Worm (Caenorhabditis elegans) whole organism, L1 larva: ENCODE results near the gene sru-7.

Experiments
- C16A3.4 ChIP-seq: fragments of 150-350 bp; optimal IDR thresholded peaks from 2 replicates; lab custom pipeline; 2014; ENCODE audit warnings: missing biosample characterization, missing genetic modification characterization
- F16B12.6 ChIP-seq: fragments of 150-350 bp; optimal IDR thresholded peaks from 2 replicates; lab custom pipeline; 2014; ENCODE audit warnings: missing biosample characterization, missing genetic modification characterization
- Y116A8C.19 ChIP-seq: sonication (generic microtip); optimal IDR thresholded peaks from 2 replicates; lab custom pipeline; 2016; ENCODE audit warnings: missing compliant biosample characterization, missing genetic modification characterization, borderline replicate concordance
- aha-1 ChIP-seq: fragments of 150-350 bp; optimal IDR thresholded peaks from 2 replicates; lab custom pipeline; 2014; ENCODE audit warnings: missing biosample characterization, missing genetic modification characterization
- ceh-63 ChIP-seq: fragments of 200-800 bp; sonication (Bioruptor generic); optimal IDR thresholded peaks from 2 replicates; lab custom pipeline; 2018; ENCODE audit warnings: mild to moderate bottlenecking, missing genetic modification characterization, missing compliant biosample characterization
- ceh-8 ChIP-seq: fragments of 200-800 bp; sonication (Bioruptor generic); optimal IDR thresholded peaks from 2 replicates; lab custom pipeline; 2018; ENCODE audit warnings: mild to moderate bottlenecking, missing genetic modification characterization, moderate library complexity, missing compliant biosample characterization
- ceh-82 ChIP-seq, 3 experiments: fragments of 150-350 bp in 1 of 3; sonication (generic microtip) in 2 of 3; optimal IDR thresholded peaks; 2 replicates each; lab custom pipeline; 2014 to 2017; ENCODE audit warnings: missing biosample characterization in 3 of 3, missing genetic modification characterization in 3 of 3
- ceh-88 ChIP-seq: fragments of 200-800 bp; sonication (Bioruptor generic); IDR thresholded peaks from 2 replicates; pipeline ENCODE4 v1.3.6; 2022; ENCODE audit warnings: missing genetic modification characterization, missing compliant biosample characterization
- efl-1 ChIP-seq, 4 experiments: fragments of 150-350 bp; optimal IDR thresholded peaks in 3 of 4; peaks in 1 of 4; 1 replicate in 1 of 4; 2 replicates in 3 of 4; lab custom pipeline; 2014; ENCODE audit warnings: missing biosample characterization in 2 of 4, missing genetic modification characterization in 2 of 4, missing genetic modification reagents in 2 of 4
- egl-27 ChIP-seq, 2 experiments: fragments of 150-350 bp in 1 of 2; sonication (generic microtip); optimal IDR thresholded peaks; 3 replicates each; lab custom pipeline; 2017 to 2018; ENCODE audit warnings: missing biosample characterization in 2 of 2, missing genetic modification characterization in 2 of 2, missing genetic modification reagents in 2 of 2
- elt-2 ChIP-seq: sonication (generic microtip); optimal IDR thresholded peaks from 2 replicates; lab custom pipeline; 2016; ENCODE audit warnings: missing genetic modification characterization, mild to moderate bottlenecking, inconsistent platforms, missing compliant biosample characterization, missing genetic modification reagents
- grh-1 ChIP-seq: fragments of 200-800 bp; sonication (Bioruptor generic); IDR thresholded peaks from 2 replicates; pipeline ENCODE4 v1.3.6; 2022; ENCODE audit warnings: missing genetic modification reagents, missing genetic modification characterization, missing compliant biosample characterization
- hlh-4 ChIP-seq: sonication (generic microtip); optimal IDR thresholded peaks from 2 replicates; lab custom pipeline; 2016; ENCODE audit warnings: mild to moderate bottlenecking, missing genetic modification characterization, missing compliant biosample characterization
- irx-1 ChIP-seq: sonication (generic microtip); optimal IDR thresholded peaks from 2 replicates; lab custom pipeline; 2016; ENCODE audit warnings: missing genetic modification characterization, missing compliant biosample characterization
- lin-13 ChIP-seq: fragments of 150-350 bp; optimal IDR thresholded peaks from 2 replicates; lab custom pipeline; 2014; ENCODE audit warnings: missing biosample characterization, missing genetic modification reagents, missing genetic modification characterization
- lin-14 ChIP-seq: fragments of 200-800 bp; sonication (Bioruptor generic); optimal IDR thresholded peaks from 2 replicates; lab custom pipeline; 2018; ENCODE audit warnings: mild to moderate bottlenecking, missing genetic modification characterization, moderate library complexity, missing compliant biosample characterization
- lin-15B ChIP-seq: fragments of 150-350 bp; sonication (generic microtip); optimal IDR thresholded peaks from 3 replicates; lab custom pipeline; 2014; ENCODE audit warnings: missing biosample characterization, missing genetic modification characterization
- lsy-2 ChIP-seq, 2 experiments: fragments of 150-350 bp; optimal IDR thresholded peaks; 2 replicates each; lab custom pipeline; 2014; ENCODE audit warnings: missing biosample characterization in 2 of 2, missing genetic modification characterization in 2 of 2
- mef-2 ChIP-seq: fragments of 150-350 bp; optimal IDR thresholded peaks from 2 replicates; lab custom pipeline; 2014; ENCODE audit warnings: missing biosample characterization, missing genetic modification characterization
- nhr-19 ChIP-seq: fragments of 200-800 bp; sonication (Bioruptor generic); conservative IDR thresholded peaks from 2 replicates; pipeline ENCODE4 v1.3.6; 2022; ENCODE audit warnings: missing genetic modification characterization, missing compliant biosample characterization
- nhr-28 ChIP-seq: fragments of 150-350 bp; optimal IDR thresholded peaks from 2 replicates; lab custom pipeline; 2014; ENCODE audit warnings: missing biosample characterization, missing genetic modification characterization
- nhr-76 ChIP-seq: sonication (generic microtip); optimal IDR thresholded peaks from 2 replicates; lab custom pipeline; 2017; ENCODE audit warnings: missing biosample characterization, missing genetic modification characterization
- nhr-85 ChIP-seq: sonication (generic microtip); peaks from one replicate; lab custom pipeline; 2016; ENCODE audit warnings: missing genetic modification characterization, inconsistent platforms, missing compliant biosample characterization
- rnt-1 ChIP-seq: sonication (generic microtip); optimal IDR thresholded peaks from 2 replicates; lab custom pipeline; 2016; ENCODE audit warnings: mild to moderate bottlenecking, missing genetic modification characterization, moderate library complexity, missing compliant biosample characterization
- snpc-4 ChIP-seq: fragments of 150-350 bp; optimal IDR thresholded peaks from 2 replicates; lab custom pipeline; 2014; ENCODE audit warnings: missing biosample characterization, missing genetic modification characterization
- sox-4 ChIP-seq: sonication (generic microtip); optimal IDR thresholded peaks from 2 replicates; lab custom pipeline; 2016; ENCODE audit warnings: missing genetic modification characterization, missing compliant biosample characterization
- swsn-7 ChIP-seq: sonication (generic microtip); optimal IDR thresholded peaks from 2 replicates; lab custom pipeline; 2016; ENCODE audit warnings: missing genetic modification characterization, missing compliant biosample characterization
- tbx-2 ChIP-seq: sonication (generic microtip); optimal IDR thresholded peaks from 2 replicates; lab custom pipeline; 2016; ENCODE audit warnings: missing genetic modification characterization, missing compliant biosample characterization
- unc-62 ChIP-seq: fragments of 150-350 bp; optimal IDR thresholded peaks from 2 replicates; lab custom pipeline; 2014; ENCODE audit warnings: missing biosample characterization, missing genetic modification reagents, missing genetic modification characterization
- unc-86 ChIP-seq: sonication (generic microtip); optimal IDR thresholded peaks from 2 replicates; lab custom pipeline; 2016; ENCODE audit warnings: missing genetic modification characterization, missing compliant biosample characterization
- unc-98 ChIP-seq: fragments of 200-800 bp; sonication (Bioruptor generic); IDR thresholded peaks from 2 replicates; pipeline ENCODE4 v1.3.6; 2022; ENCODE audit warnings: missing genetic modification characterization, missing compliant biosample characterization
- zag-1 ChIP-seq: fragments of 150-350 bp; optimal IDR thresholded peaks from 2 replicates; lab custom pipeline; 2014; ENCODE audit warnings: missing biosample characterization, missing genetic modification characterization
- ztf-4 ChIP-seq: fragments of 150-350 bp; optimal IDR thresholded peaks from 2 replicates; lab custom pipeline; 2014; ENCODE audit warnings: missing biosample characterization, missing genetic modification characterization

The sru-7 gene

DNA sequence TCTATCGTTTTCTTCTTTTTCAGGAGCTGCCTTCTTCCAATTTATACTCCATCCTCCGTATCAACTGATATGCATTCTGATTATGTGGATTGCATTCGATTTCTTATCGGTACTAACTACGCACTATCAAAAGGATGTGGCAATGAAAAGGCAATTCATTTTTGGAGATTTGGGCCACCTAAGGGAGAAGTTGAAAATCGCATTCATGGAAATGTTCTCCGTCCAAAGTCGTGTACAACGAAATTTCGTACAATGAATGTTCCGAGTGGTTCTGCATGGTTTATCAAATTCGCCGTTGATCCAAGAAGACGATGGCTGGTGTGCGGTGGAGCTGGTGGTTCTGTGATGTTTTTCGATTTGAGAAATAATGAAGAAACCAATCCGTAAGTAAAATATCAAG lies 20.3 kb downstream of the sru-7 start, which contains the start of gene C09G4.4:
Gene C09G4.4, plus strand, starts transcription at position 301 of the 400 bp plus-strand sequence.
- no peak for TF ChIP-seq ztf-4 (tag; lab: Kevin White, UChicago)
- TF ChIP-seq hlh-4 (tag; lab: Kevin White, UChicago) = no peak
- no peak for TF ChIP-seq lin-15B (tag; lab: Kevin White, UChicago)
- TF ChIP-seq aha-1 = no peak

DNA sequence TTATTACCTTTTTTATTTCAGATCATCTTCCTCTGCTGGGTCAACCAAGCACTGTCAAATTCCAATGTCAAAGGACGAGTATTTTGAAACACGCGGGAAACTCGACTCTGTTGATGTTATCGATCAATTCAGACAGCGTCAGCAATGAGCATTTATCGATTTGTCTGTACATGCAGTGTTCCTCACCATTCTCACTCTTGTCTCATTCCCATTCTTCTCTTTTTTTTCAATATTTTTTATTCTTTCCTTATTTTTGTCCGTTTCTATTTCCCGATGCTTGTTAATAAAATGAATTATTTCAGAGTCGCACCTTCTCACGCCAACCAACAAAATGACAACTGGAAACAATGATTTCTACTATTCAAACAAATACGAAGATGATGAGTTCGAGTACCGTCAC lies 21.3 kb downstream of the sru-7 start, which contains the start of gene cks-1:
Gene cks-1, plus strand, starts transcription at position 301 of the 400 bp plus-strand sequence.
- TF ChIP-seq tbx-2 (tag; lab: Kevin White, UChicago) (no peak), grh-1 (GFP tag; lab: Robert Waterston, UW) (no peak), ceh-88 (GFP tag; lab: Robert Waterston, UW) (no peak), ceh-8 (GFP tag; lab: Kevin White, UChicago) (no peak), snpc-4 (tag; lab: Kevin White, UChicago) (no peak), egl-27 (tag; optimal IDR thresholded peaks at IDR 0.05; lab: Kevin White, UChicago) (no peak), lin-14 (GFP tag; lab: Kevin White, UChicago) (no peak), swsn-7 (tag; lab: Kevin White, UChicago) (no peak), irx-1 (no peak), lin-13 (GFP tag; lab: Kevin White, UChicago) (no peak), nhr-28 (tag; lab: Kevin White, UChicago) (no peak), elt-2 (tag; lab: Kevin White, UChicago) (no peak), aha-1 (no peak), nhr-85 (tag; lab: Kevin White, UChicago) (no peak), F16B12.6 (tag; lab: Kevin White, UChicago) (no peak)
- TF ChIP-seq, all 84 proteins: peak for 0

DNA sequence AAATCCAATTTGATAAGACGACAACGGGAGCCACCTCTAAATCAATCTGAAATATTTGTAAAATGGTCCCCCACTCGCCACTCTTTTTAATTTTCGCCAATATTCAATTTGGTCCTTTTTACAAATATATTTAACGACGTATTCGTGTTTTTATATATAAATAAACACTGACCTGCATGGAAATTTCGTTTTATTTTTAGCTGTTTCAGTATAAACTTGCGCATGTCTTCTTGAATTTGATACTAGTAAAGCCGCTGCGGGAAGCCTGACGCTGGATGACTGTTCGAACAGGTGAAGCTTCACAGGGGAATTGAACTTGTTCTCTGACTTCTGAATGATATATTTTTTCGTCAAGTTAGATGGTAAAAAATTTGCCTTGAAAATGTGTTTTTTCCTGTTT lies 22.2 kb downstream of the sru-7 start:
- TF ChIP-seq unc-98 (GFP tag; lab: Robert Waterston, UW) = no peak
- TF ChIP-seq mef-2 (tag; lab: Kevin White, UChicago) = no peak
- TF ChIP-seq elt-2 (tag; lab: Kevin White, UChicago) = no peak
- no peak for TF ChIP-seq zag-1 (tag; lab: Kevin White, UChicago)
- no peak for TF ChIP-seq nhr-76 (tag; lab: Kevin White, UChicago)
- TF ChIP-seq sox-4 = no peak

DNA sequence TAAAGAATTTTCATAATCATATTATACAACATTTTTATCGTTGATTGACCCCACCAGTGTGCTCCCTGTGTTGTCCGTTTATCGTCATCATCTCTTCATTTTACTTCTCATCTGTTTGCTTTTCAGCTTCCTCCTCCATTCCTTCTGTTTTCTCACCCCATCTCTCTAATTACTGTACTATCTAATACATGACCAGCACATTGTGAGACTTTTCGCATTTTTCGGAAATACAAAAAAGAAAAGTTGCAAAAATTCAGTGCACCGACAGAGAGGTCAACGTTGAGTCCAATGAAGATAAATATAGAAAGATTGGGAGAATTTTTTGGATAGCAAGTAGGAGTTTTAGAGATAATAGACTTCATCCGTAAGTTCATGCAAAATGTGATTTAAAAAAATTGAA lies 27.6 kb downstream of the sru-7 start:
- TF ChIP-seq efl-1 (optimal IDR thresholded peaks at IDR 0.05; lab: Kevin White, UChicago) (no peak), efl-1 (GFP tag; optimal IDR thresholded peaks at IDR 0.05 in 1 of 2; lab: Kevin White, UChicago) (peak in 1 of 2 experiments; percentile 57), ceh-63 (GFP tag; lab: Kevin White, UChicago) (no peak), lsy-2 (tag; optimal IDR thresholded peaks at IDR 0.05; lab: Kevin White, UChicago) (no peak), ceh-8 (GFP tag; lab: Kevin White, UChicago) (no peak), zag-1 (tag; lab: Kevin White, UChicago) (no peak)

DNA sequence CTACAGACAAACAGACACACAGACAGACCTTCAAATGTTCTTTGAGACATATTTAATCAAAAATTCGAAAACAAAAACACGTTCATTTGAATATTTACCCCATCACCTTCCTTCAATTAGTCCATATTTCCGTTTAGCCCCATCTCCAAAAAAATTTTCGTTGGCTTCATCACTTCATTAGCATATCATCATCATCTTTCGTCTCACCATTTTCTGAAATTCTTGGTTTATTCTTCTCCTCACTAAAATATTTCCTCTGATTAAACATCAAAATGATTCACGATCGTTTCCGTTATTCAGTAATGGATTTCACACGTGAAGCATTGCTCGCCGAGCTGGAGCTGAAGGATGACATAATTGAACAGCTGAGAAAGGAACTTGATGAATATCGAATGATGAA lies 28.3 kb downstream of the sru-7 start, which contains the start of gene pkg-2:
Gene pkg-2, plus strand, starts transcription at position 301 of the 400 bp plus-strand sequence.
- TF ChIP-seq rnt-1 (tag; lab: Kevin White, UChicago) (no peak), grh-1 (GFP tag; lab: Robert Waterston, UW) (no peak), nhr-19 (no peak), ztf-4 (tag; lab: Kevin White, UChicago) (no peak), unc-62 (GFP tag; lab: Kevin White, UChicago) (no peak), ceh-82 (tag; optimal IDR thresholded peaks at IDR 0.05; lab: Kevin White, UChicago) (no peak), C16A3.4 (tag; lab: Kevin White, UChicago) (no peak), Y116A8C.19 (tag; lab: Kevin White, UChicago) (no peak), unc-86 (tag; lab: Kevin White, UChicago) (no peak)
